Fruit fly (Drosophila melanogaster) whole organism, wandering third instar larva: ENCODE data around the gene CG43117.

Source experiments
- Dfd ChIP-seq: fragments of >200 bp; optimal IDR thresholded peaks from 2 replicates; lab custom pipeline; 2017; ENCODE audit warnings: missing biosample characterization, missing genetic modification characterization
- GATAd ChIP-seq: sonication (Bioruptor generic); optimal IDR thresholded peaks from 2 replicates; lab custom pipeline; 2016; ENCODE audit warnings: missing biosample characterization, missing genetic modification characterization
- HLH106 ChIP-seq: fragments of 200-800 bp; optimal IDR thresholded peaks from 3 replicates; lab custom pipeline; 2019; ENCODE audit warnings: missing biosample characterization, mild to moderate bottlenecking, missing genetic modification characterization, moderate library complexity
- Rel ChIP-seq, 2 experiments: fragments of 200-800 bp; sonication (Bioruptor generic) in 1 of 2; optimal IDR thresholded peaks; 2 replicates in 1 of 2; 3 replicates in 1 of 2; lab custom pipeline; 2016 to 2019; ENCODE audit warnings: mild to moderate bottlenecking in 2 of 2, missing biosample characterization in 2 of 2, missing genetic modification characterization in 2 of 2, moderate library complexity in 1 of 2
- dsf ChIP-seq: sonication (Bioruptor generic); optimal IDR thresholded peaks from 2 replicates; lab custom pipeline; 2016; ENCODE audit warnings: missing biosample characterization, missing genetic modification characterization, borderline replicate concordance
- foxo ChIP-seq, 2 experiments: fragments of 200-800 bp; sonication (Bioruptor generic); optimal IDR thresholded peaks; 2 replicates in 1 of 2; 3 replicates in 1 of 2; lab custom pipeline; 2016 to 2017; ENCODE audit warnings: missing biosample characterization in 2 of 2, missing genetic modification characterization in 2 of 2
- h ChIP-seq: fragments of 200-800 bp; sonication (Bioruptor generic); optimal IDR thresholded peaks from 3 replicates; lab custom pipeline; 2016; ENCODE audit warnings: missing biosample characterization, mild to moderate bottlenecking, missing genetic modification characterization
- lola ChIP-seq: fragments of >200 bp; optimal IDR thresholded peaks from 2 replicates; lab custom pipeline; 2017; ENCODE audit warnings: missing biosample characterization, missing genetic modification characterization
- pan ChIP-seq: fragments of >200 bp; optimal IDR thresholded peaks from 2 replicates; lab custom pipeline; 2017
- sv ChIP-seq: fragments of 200-800 bp; sonication (Bioruptor generic); optimal IDR thresholded peaks from 3 replicates; lab custom pipeline; 2016; ENCODE audit warnings: missing biosample characterization, missing genetic modification characterization
- usp ChIP-seq: fragments of >200 bp; optimal IDR thresholded peaks from 2 replicates; lab custom pipeline; 2017; ENCODE audit warnings: missing biosample characterization, missing genetic modification characterization
- woc ChIP-seq: sonication (Bioruptor generic); optimal IDR thresholded peaks from 2 replicates; lab custom pipeline; 2016; ENCODE audit warnings: missing biosample characterization, mild to moderate bottlenecking, missing genetic modification characterization

DNA sequence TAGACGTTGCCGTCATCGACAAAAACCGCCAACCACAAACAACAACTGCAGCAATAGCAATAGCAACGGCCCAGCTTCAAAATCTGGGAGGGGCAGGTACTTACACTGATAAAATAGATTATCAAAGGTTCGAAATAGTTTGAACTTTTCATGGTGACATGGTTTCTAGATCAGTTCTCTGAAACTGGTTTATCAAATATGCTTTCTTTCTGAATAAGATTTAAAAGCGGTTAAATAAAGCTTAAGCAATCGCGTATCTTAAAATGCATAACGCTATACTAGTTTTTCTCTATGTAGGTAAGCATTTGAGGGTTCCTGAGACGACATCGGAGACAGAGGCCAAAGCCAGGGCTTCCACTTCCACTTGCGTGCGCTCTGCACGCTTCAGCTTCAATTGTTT lies 45.8 kb downstream of the CG43117 start:
- TF ChIP-seq GATAd (GFP tag; lab: Kevin White, UChicago) (no peak), foxo (GFP tag; optimal IDR thresholded peaks at IDR 0.05; lab: Kevin White, UChicago) (no peak), pan (no peak), lola (GFP tag; lab: Kevin White, UChicago) (no peak), Dfd (GFP tag; lab: Kevin White, UChicago) (no peak), usp (GFP tag; lab: Kevin White, UChicago) (no peak), sv (GFP tag; lab: Kevin White, UChicago) (no peak), dsf (GFP tag; lab: Kevin White, UChicago) (no peak), woc (no peak), HLH106 (tag; lab: Kevin White, UChicago) (no peak), h (GFP tag; lab: Kevin White, UChicago) (no peak), Rel (GFP tag; optimal IDR thresholded peaks at IDR 0.05; lab: Kevin White, UChicago) (no peak), Rel (tag; optimal IDR thresholded peaks at IDR 0.05; lab: Kevin White, UChicago) (no peak)
